Worm (Caenorhabditis elegans) whole organism, midembryonic: ENCODE measurements around the gene nas-37.
A peak's percentile ranks its signal among the peaks of the same experiment; 100 is the strongest.

Experiments
- T22C8.4 ChIP-seq: fragments of 200-800 bp; sonication (Bioruptor generic); IDR thresholded peaks from 2 replicates; pipeline ENCODE4 v1.3.6; 2022; ENCODE audit warnings: missing genetic modification characterization, missing compliant biosample characterization
- cog-1 ChIP-seq: sonication (generic microtip); optimal IDR thresholded peaks from 2 replicates; lab custom pipeline; 2016; ENCODE audit warnings: missing genetic modification characterization, missing compliant biosample characterization
- flt-1 ChIP-seq: fragments of 200-800 bp; sonication (Bioruptor generic); IDR thresholded peaks from 2 replicates; pipeline ENCODE4 v1.3.6; 2022; ENCODE audit warnings: missing genetic modification characterization, missing compliant biosample characterization
- klf-2 ChIP-seq: fragments of 200-800 bp; sonication (Bioruptor generic); conservative IDR thresholded peaks from 2 replicates; pipeline ENCODE4 v1.3.6; 2022; ENCODE audit warnings: missing genetic modification reagents, missing genetic modification characterization, missing compliant biosample characterization
- med-1 ChIP-seq: sonication (generic microtip); optimal IDR thresholded peaks from 2 replicates; lab custom pipeline; 2017; ENCODE audit warnings: missing genetic modification characterization, mild to moderate bottlenecking, missing compliant biosample characterization, antibody characterized with exemption, missing genetic modification reagents; ENCODE audit not compliant: insufficient read depth
- ref-1 ChIP-seq: fragments of 200-800 bp; sonication (Bioruptor generic); conservative IDR thresholded peaks from 2 replicates; pipeline ENCODE4 v1.3.6; 2022; ENCODE audit warnings: missing genetic modification reagents, missing genetic modification characterization, missing compliant biosample characterization
- tab-1 ChIP-seq: fragments of 200-800 bp; sonication (Bioruptor generic); IDR thresholded peaks from 2 replicates; pipeline ENCODE4 v1.3.6; 2022; ENCODE audit warnings: missing genetic modification characterization, missing compliant biosample characterization
- ztf-23 ChIP-seq: fragments of 200-800 bp; sonication (Bioruptor generic); IDR thresholded peaks from 2 replicates; pipeline ENCODE4 v1.3.6; 2022; ENCODE audit warnings: missing genetic modification reagents, missing genetic modification characterization, missing compliant biosample characterization
- ztf-29 ChIP-seq: fragments of 200-800 bp; sonication (Bioruptor generic); IDR thresholded peaks from 2 replicates; pipeline ENCODE4 v1.3.6; 2022; ENCODE audit warnings: missing genetic modification reagents, missing genetic modification characterization, missing compliant biosample characterization

nas-37 gene

DNA sequence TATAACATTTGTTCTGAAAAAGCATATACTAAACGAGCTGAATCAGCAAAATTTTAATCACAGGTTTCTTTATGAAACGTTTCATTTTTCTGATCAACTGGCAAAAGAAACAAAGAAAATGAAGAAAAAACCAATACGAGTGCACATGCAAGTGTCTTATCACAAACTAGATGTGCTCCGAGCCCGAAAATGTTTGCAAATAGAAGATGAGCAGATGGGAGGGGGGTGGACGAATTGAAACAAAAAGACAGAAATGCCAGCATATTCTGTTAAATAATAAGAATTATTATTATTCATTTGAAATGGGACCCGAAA lies 14.9 kb downstream of the nas-37 start:
- TF ChIP-seq ztf-29 (GFP tag; lab: Robert Waterston, UW) (no peak), flt-1 (no peak), cog-1 (tag; lab: Kevin White, UChicago) (no peak)

DNA sequence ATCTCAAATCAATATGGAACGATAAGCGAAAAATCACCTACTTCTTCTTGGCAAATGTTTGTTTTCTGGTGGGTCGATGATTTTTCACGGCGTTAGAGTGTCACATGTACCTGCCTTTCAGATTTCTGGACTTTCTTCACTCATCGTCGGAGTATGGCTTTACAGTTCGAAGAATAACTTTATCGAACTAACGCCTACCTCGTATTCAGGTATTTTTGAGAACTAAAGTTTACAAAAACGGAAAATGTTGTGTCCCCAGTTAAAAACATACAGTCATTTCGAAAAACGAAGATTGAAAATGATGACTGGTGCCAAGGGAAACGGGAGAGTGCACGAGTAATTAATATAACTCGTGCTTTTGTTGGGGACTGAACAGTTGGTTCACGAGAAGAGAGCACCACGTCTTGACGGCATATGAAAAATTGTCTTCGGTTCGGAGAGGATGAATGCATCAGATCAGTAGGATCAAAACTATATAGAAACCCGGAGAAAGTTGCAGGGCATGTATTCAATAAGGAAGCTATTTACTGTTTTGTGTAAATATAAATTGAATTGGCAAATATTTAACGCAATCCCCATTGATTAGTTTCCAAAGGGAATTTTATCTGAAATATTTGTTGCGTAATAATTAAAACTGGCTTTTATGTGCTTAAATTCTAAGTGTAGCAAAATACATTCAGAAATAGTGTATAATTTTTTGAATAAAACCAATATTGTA lies 15.4 kb downstream of the nas-37 start:
- TF ChIP-seq cog-1 (tag; lab: Kevin White, UChicago) = no peak
- TF ChIP-seq med-1 (GFP tag; lab: Kevin White, UChicago) = no peak
- TF ChIP-seq ref-1 (GFP tag; lab: Robert Waterston, UW) = no peak
- no peak for TF ChIP-seq flt-1
- no peak for TF ChIP-seq ztf-23
- TF ChIP-seq T22C8.4 (GFP tag; lab: Robert Waterston, UW) = no peak
- TF ChIP-seq klf-2 = no peak
- no peak for TF ChIP-seq tab-1 (GFP tag; lab: Robert Waterston, UW)
- no peak for TF ChIP-seq ztf-29 (GFP tag; lab: Robert Waterston, UW)

DNA sequence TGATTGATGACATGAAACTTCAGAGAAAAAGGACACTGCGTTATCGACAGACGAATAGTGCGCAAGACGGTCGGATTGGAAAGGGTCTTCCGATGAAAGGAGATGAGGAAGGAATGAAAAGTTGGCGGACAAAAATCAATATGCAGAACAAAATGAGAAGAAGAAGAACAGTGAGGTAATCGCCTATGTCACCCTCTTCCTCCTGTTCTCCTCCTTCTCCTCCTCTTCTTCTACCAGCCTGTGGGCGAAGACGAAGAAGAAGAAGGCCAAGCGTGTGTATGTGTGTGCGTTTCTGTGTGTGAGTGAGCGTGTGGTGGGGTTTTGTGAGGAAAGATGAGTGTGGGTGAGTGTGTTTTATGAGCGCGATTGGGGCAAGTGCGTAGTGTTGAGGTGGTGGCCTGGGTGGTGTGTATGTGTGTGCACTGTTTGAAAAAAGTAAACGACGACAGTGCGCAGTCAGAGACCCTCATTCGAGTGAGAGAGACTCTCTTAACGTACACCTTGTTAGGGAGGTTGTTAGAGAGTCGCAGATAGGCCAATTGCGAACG lies 16.6 kb downstream of the nas-37 start, which contains the start of gene tsp-21:
Gene tsp-21 (plus strand): TSS at position 146 of the 548 bp plus-strand sequence.
- TF ChIP-seq ztf-23 (peak; percentile 64; the same call in 1 of the 2 replicates), cog-1 (tag; lab: Kevin White, UChicago) (peak; percentile 60), ref-1 (GFP tag; lab: Robert Waterston, UW) (no peak), T22C8.4 (GFP tag; lab: Robert Waterston, UW) (no peak), ztf-29 (GFP tag; lab: Robert Waterston, UW) (no peak), med-1 (GFP tag; lab: Kevin White, UChicago) (peak; percentile 24), tab-1 (GFP tag; lab: Robert Waterston, UW) (no peak), klf-2 (no peak), flt-1 (peak; percentile 79)

DNA sequence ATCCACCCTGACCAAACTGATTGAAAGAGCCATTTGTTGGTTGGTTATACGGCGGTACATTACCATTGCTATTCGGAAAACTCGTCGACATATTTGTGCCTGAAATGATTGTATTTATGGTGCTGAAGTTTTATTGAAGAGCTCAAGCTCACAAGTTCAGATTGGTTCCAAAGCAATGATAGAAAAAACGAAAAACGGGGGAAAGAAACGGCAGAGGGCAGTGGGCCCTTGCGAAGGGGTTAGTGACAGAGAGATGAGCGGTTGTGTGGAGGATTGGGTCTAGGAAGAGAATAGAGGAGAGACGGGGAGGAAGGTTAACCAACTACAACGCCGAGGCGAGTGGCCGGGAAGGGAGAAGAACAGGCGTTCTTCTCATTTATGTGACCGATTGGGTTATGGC lies 17.5 kb downstream of the nas-37 start, which contains the start of gene nra-3:
Gene nra-3 (minus strand): TSS at position 101 of the 400 bp plus-strand sequence.
- TF ChIP-seq ztf-23 (peak; percentile 54; the same call in 1 of the 2 replicates), tab-1 (GFP tag; lab: Robert Waterston, UW) (no peak)

DNA sequence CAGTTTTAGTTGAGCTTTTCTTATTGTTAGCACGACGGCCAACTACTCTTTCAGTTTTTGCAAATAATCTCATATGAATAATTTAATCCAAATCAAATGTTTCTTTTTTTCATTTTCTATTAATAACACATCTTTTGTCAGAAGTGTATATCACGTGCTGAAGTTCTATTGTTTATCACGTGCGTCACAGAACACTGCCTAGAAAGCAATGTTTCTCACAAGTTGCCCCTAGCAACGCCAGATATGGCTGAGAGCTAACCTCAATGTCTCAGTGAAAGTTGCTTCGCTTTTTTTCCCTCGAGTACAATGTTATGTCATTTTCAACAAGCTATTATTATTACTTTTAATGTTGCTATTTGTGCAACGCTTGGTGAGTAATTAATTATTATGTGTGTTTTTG lies 20.9 kb downstream of the nas-37 start:
- no peak for TF ChIP-seq T22C8.4 (GFP tag; lab: Robert Waterston, UW)
- TF ChIP-seq klf-2 = no peak
- TF ChIP-seq med-1 (GFP tag; lab: Kevin White, UChicago) = no peak
- no peak for TF ChIP-seq ztf-29 (GFP tag; lab: Robert Waterston, UW)
- TF ChIP-seq tab-1 (GFP tag; lab: Robert Waterston, UW) = no peak
- no peak for TF ChIP-seq flt-1
- no peak for TF ChIP-seq ztf-23
- TF ChIP-seq ref-1 (GFP tag; lab: Robert Waterston, UW) = no peak
- TF ChIP-seq cog-1 (tag; lab: Kevin White, UChicago) = no peak

DNA sequence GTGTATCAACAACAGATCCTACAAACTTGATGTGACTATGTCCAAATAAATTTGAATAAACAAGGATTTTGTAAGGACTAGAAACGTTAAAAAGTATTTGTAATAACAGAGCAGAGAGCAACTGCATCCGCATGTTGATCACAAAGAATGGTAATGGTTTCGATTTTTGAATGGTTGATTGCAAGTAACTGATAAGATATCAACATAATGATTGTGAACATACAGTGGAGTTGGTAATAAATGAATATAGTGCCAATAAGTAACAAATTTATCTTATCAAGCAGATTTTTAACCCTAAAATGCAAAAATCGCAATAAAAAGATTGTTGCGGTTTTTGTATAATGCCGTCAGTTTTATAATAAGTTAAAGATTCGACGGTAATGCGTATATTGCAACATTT lies 23.9 kb downstream of the nas-37 start, which contains the start of gene ugt-23:
Gene ugt-23 (minus strand): TSS at position 212 of the 400 bp plus-strand sequence.
- TF ChIP-seq T22C8.4 (GFP tag; lab: Robert Waterston, UW) (no peak), ztf-23 (no peak), klf-2 (no peak), tab-1 (GFP tag; lab: Robert Waterston, UW) (no peak), med-1 (GFP tag; lab: Kevin White, UChicago) (no peak), ztf-29 (GFP tag; lab: Robert Waterston, UW) (no peak), ref-1 (GFP tag; lab: Robert Waterston, UW) (no peak), cog-1 (tag; lab: Kevin White, UChicago) (no peak), flt-1 (no peak)

DNA sequence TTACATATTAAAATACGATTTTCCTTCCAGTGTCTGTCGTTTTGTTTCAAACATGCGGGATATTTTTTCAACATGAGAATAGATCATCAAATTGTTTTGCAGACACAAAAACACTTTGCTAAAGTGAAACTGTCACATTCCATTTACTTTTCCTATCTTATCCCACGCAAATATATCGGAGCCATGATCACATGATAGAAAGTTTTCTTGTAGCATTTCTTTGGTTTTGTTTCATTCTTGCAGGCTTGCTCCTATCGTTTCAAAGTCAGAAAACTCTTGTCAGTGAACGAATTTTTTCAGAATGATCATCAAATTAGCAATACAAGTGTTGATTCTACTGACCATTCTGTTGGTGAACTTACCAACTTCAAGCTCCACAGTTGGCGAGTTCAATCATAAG lies 27.6 kb downstream of the nas-37 start, which contains the start of gene C17G1.2:
Gene C17G1.2 (plus strand): TSS at position 301 of the 400 bp plus-strand sequence.
- TF ChIP-seq klf-2 = no peak
- TF ChIP-seq flt-1 = no peak
- TF ChIP-seq T22C8.4 (GFP tag; lab: Robert Waterston, UW) = no peak
- no peak for TF ChIP-seq ztf-23
- no peak for TF ChIP-seq med-1 (GFP tag; lab: Kevin White, UChicago)
- no peak for TF ChIP-seq ztf-29 (GFP tag; lab: Robert Waterston, UW)
- TF ChIP-seq tab-1 (GFP tag; lab: Robert Waterston, UW) = no peak
- TF ChIP-seq ref-1 (GFP tag; lab: Robert Waterston, UW) = no peak
- no peak for TF ChIP-seq cog-1 (tag; lab: Kevin White, UChicago)

DNA sequence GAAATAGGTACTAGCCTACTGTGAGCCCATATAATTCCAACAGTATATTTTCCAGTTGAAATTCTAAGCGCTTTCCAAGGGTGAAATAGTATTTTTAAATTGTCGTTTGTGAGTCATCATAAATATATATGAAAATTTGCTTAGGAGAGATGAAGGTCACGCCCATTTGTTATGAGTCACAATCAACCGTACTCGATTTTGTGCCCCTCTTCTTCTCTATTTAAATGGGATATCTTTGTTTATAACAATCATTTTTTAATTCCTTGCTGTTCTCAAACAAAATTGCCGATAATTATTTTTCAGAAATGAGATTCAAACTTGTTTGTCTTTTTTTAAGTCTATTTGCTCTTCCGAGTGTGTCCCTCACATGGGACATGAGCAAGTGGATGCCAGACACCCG lies 29.9 kb downstream of the nas-37 start, which contains the start of gene folr-1:
Gene folr-1 (plus strand): TSS at position 301 of the 400 bp plus-strand sequence.
- no peak for TF ChIP-seq tab-1 (GFP tag; lab: Robert Waterston, UW)

DNA sequence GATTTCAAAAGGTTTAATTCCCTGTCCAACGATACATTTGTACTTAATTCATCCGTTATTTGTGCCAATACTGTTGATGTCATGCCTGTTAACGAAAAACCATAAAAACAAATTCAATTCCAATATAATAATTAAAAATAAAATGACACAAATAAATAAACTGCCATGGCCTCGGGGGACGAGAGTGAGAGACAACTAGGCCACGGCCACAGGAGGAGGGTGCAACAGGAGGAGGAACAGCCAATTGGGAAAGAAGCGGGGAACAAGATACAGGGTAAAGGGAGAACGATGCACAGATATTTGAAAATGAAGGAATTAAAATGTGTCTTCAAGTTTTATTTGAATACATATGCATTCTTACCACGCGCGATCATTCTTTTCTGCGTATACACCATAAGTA lies 31.5 kb downstream of the nas-37 start, which contains the start of gene F21G4.6:
Gene F21G4.6 (minus strand): TSS at position 87 of the 400 bp plus-strand sequence.
- TF ChIP-seq med-1 (GFP tag; lab: Kevin White, UChicago) (no peak), flt-1 (no peak), klf-2 (no peak), ztf-29 (GFP tag; lab: Robert Waterston, UW) (no peak), ref-1 (GFP tag; lab: Robert Waterston, UW) (no peak), tab-1 (GFP tag; lab: Robert Waterston, UW) (no peak), cog-1 (tag; lab: Kevin White, UChicago) (no peak), T22C8.4 (GFP tag; lab: Robert Waterston, UW) (no peak), ztf-23 (no peak)

DNA sequence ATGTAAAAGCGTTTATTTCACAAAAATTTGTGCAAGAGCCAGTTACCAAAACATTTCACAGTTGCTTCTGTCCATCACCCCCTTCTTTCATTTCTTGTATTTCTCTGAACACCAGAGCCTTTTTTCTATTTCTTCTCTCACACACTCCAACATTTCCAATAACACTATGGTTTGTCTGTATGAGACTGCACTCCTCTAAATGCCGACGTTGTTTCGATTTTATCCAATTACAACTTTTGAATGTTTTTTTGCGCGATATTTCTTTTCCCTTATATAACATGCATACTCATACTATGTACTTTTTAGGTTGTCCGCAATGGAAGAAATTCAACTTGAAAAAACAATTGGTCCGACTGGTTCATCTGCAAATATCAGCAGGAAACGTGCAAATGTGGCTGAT lies 43.0 kb downstream of the nas-37 start, which contains the start of gene F21G4.5:
Gene F21G4.5 (plus strand): TSS at position 301 of the 400 bp plus-strand sequence.
- TF ChIP-seq flt-1 (no peak), tab-1 (GFP tag; lab: Robert Waterston, UW) (no peak), ztf-29 (GFP tag; lab: Robert Waterston, UW) (no peak), ztf-23 (no peak), klf-2 (no peak), med-1 (GFP tag; lab: Kevin White, UChicago) (no peak)
